Worm (Caenorhabditis elegans) whole organism, L1 larva: Measurements from ENCODE around the gene F57G9.7.

Source experiments
- C16A3.4 ChIP-seq: fragments of 150-350 bp; optimal IDR thresholded peaks from 2 replicates; lab custom pipeline; 2014; ENCODE audit warnings: missing biosample characterization, missing genetic modification characterization
- alr-1 ChIP-seq: fragments of 200-800 bp; sonication (Bioruptor generic); optimal IDR thresholded peaks from 2 replicates; lab custom pipeline; 2018; ENCODE audit warnings: borderline replicate concordance, mild to moderate bottlenecking, missing genetic modification characterization, missing compliant biosample characterization
- blmp-1 ChIP-seq: fragments of 150-350 bp; optimal IDR thresholded peaks from 2 replicates; lab custom pipeline; 2014; ENCODE audit warnings: missing biosample characterization, missing genetic modification characterization
- ceh-63 ChIP-seq: fragments of 200-800 bp; sonication (Bioruptor generic); optimal IDR thresholded peaks from 2 replicates; lab custom pipeline; 2018; ENCODE audit warnings: mild to moderate bottlenecking, missing genetic modification characterization, missing compliant biosample characterization
- ceh-8 ChIP-seq: fragments of 200-800 bp; sonication (Bioruptor generic); optimal IDR thresholded peaks from 2 replicates; lab custom pipeline; 2018; ENCODE audit warnings: mild to moderate bottlenecking, missing genetic modification characterization, moderate library complexity, missing compliant biosample characterization
- ceh-82 ChIP-seq, 3 experiments: fragments of 150-350 bp in 1 of 3; sonication (generic microtip) in 2 of 3; optimal IDR thresholded peaks; 2 replicates each; lab custom pipeline; 2014 to 2017; ENCODE audit warnings: missing biosample characterization in 3 of 3, missing genetic modification characterization in 3 of 3
- elt-2 ChIP-seq: sonication (generic microtip); optimal IDR thresholded peaks from 2 replicates; lab custom pipeline; 2016; ENCODE audit warnings: missing genetic modification characterization, mild to moderate bottlenecking, inconsistent platforms, missing compliant biosample characterization, missing genetic modification reagents
- ets-5 ChIP-seq: fragments of 200-800 bp; sonication (Bioruptor generic); IDR thresholded peaks from 2 replicates; pipeline ENCODE4 v1.3.6; 2022; ENCODE audit warnings: missing genetic modification characterization, missing compliant biosample characterization
- fkh-4 ChIP-seq: sonication (generic microtip); optimal IDR thresholded peaks from 2 replicates; lab custom pipeline; 2016; ENCODE audit warnings: missing compliant biosample characterization, missing genetic modification characterization, borderline replicate concordance
- fos-1 ChIP-seq: fragments of 150-350 bp; optimal IDR thresholded peaks from 2 replicates; lab custom pipeline; 2014; ENCODE audit warnings: missing biosample characterization, missing genetic modification characterization
- grh-1 ChIP-seq: fragments of 200-800 bp; sonication (Bioruptor generic); IDR thresholded peaks from 2 replicates; pipeline ENCODE4 v1.3.6; 2022; ENCODE audit warnings: missing genetic modification reagents, missing genetic modification characterization, missing compliant biosample characterization
- hlh-17 ChIP-seq: fragments of 200-800 bp; sonication (Bioruptor generic); optimal IDR thresholded peaks from 2 replicates; lab custom pipeline; 2018; ENCODE audit warnings: missing genetic modification characterization, mild to moderate bottlenecking, missing compliant biosample characterization, moderate library complexity, borderline replicate concordance
- hlh-4 ChIP-seq: sonication (generic microtip); optimal IDR thresholded peaks from 2 replicates; lab custom pipeline; 2016; ENCODE audit warnings: mild to moderate bottlenecking, missing genetic modification characterization, missing compliant biosample characterization
- hpl-2 ChIP-seq: fragments of 150-350 bp; optimal IDR thresholded peaks from 2 replicates; lab custom pipeline; 2014; ENCODE audit warnings: missing biosample characterization, missing genetic modification reagents, missing genetic modification characterization
- isw-1 ChIP-seq: fragments of 200-800 bp; sonication (Bioruptor generic); IDR thresholded peaks from 2 replicates; pipeline ENCODE4 v1.3.6; 2022; ENCODE audit warnings: missing genetic modification characterization, missing compliant biosample characterization
- jun-1 ChIP-seq: fragments of 150-350 bp; optimal IDR thresholded peaks from 2 replicates; lab custom pipeline; 2014; ENCODE audit warnings: missing biosample characterization, missing genetic modification reagents, missing genetic modification characterization
- lin-14 ChIP-seq: fragments of 200-800 bp; sonication (Bioruptor generic); optimal IDR thresholded peaks from 2 replicates; lab custom pipeline; 2018; ENCODE audit warnings: mild to moderate bottlenecking, missing genetic modification characterization, moderate library complexity, missing compliant biosample characterization
- lin-15B ChIP-seq: fragments of 150-350 bp; sonication (generic microtip); optimal IDR thresholded peaks from 3 replicates; lab custom pipeline; 2014; ENCODE audit warnings: missing biosample characterization, missing genetic modification characterization
- lin-39 ChIP-seq: fragments of 150-350 bp; optimal IDR thresholded peaks from 2 replicates; lab custom pipeline; 2014; ENCODE audit warnings: missing biosample characterization, missing genetic modification reagents, missing genetic modification characterization
- mef-2 ChIP-seq: fragments of 150-350 bp; optimal IDR thresholded peaks from 2 replicates; lab custom pipeline; 2014; ENCODE audit warnings: missing biosample characterization, missing genetic modification characterization
- nhr-11 ChIP-seq: fragments of 150-350 bp; optimal IDR thresholded peaks from 2 replicates; lab custom pipeline; 2014; ENCODE audit warnings: missing biosample characterization, missing genetic modification characterization
- nhr-47 ChIP-seq: sonication (generic microtip); optimal IDR thresholded peaks from 2 replicates; lab custom pipeline; 2016; ENCODE audit warnings: mild to moderate bottlenecking, missing genetic modification characterization, moderate library complexity, missing compliant biosample characterization
- nhr-71 ChIP-seq: sonication (generic microtip); optimal IDR thresholded peaks from 2 replicates; lab custom pipeline; 2016; ENCODE audit warnings: mild to moderate bottlenecking, missing genetic modification characterization, moderate library complexity, missing compliant biosample characterization
- nhr-77 ChIP-seq: fragments of 150-350 bp; optimal IDR thresholded peaks from 2 replicates; lab custom pipeline; 2014; ENCODE audit warnings: missing biosample characterization, missing genetic modification characterization
- nhr-84 ChIP-seq: sonication (generic microtip); optimal IDR thresholded peaks from 2 replicates; lab custom pipeline; 2017; ENCODE audit warnings: missing biosample characterization, missing genetic modification characterization
- nhr-85 ChIP-seq: sonication (generic microtip); peaks from one replicate; lab custom pipeline; 2016; ENCODE audit warnings: missing genetic modification characterization, inconsistent platforms, missing compliant biosample characterization
- pag-3 ChIP-seq: sonication (generic microtip); optimal IDR thresholded peaks from 2 replicates; lab custom pipeline; 2017; ENCODE audit warnings: missing genetic modification characterization, mild to moderate bottlenecking, missing compliant biosample characterization, antibody characterized with exemption, borderline replicate concordance; ENCODE audit not compliant: insufficient read depth
- pax-3 ChIP-seq: fragments of 200-800 bp; sonication (Bioruptor generic); optimal IDR thresholded peaks from 2 replicates; lab custom pipeline; 2018; ENCODE audit warnings: mild to moderate bottlenecking, missing genetic modification characterization, moderate library complexity, missing compliant biosample characterization
- rnt-1 ChIP-seq: sonication (generic microtip); optimal IDR thresholded peaks from 2 replicates; lab custom pipeline; 2016; ENCODE audit warnings: mild to moderate bottlenecking, missing genetic modification characterization, moderate library complexity, missing compliant biosample characterization
- skn-1 ChIP-seq: fragments of 150-350 bp; optimal IDR thresholded peaks from 2 replicates; lab custom pipeline; 2014; ENCODE audit warnings: missing biosample characterization, missing genetic modification characterization
- snpc-4 ChIP-seq: fragments of 150-350 bp; optimal IDR thresholded peaks from 2 replicates; lab custom pipeline; 2014; ENCODE audit warnings: missing biosample characterization, missing genetic modification characterization
- snu-23 ChIP-seq: sonication (generic microtip); optimal IDR thresholded peaks from 2 replicates; lab custom pipeline; 2016; ENCODE audit warnings: missing genetic modification characterization, missing compliant biosample characterization
- sox-4 ChIP-seq: sonication (generic microtip); optimal IDR thresholded peaks from 2 replicates; lab custom pipeline; 2016; ENCODE audit warnings: missing genetic modification characterization, missing compliant biosample characterization
- sup-37 ChIP-seq: fragments of 200-800 bp; sonication (Bioruptor generic); optimal IDR thresholded peaks from 2 replicates; lab custom pipeline; 2018; ENCODE audit warnings: mild to moderate bottlenecking, missing genetic modification characterization, missing compliant biosample characterization
- unc-130 ChIP-seq: fragments of 150-350 bp; optimal IDR thresholded peaks from 2 replicates; lab custom pipeline; 2017; ENCODE audit warnings: missing biosample characterization, missing genetic modification characterization, inconsistent platforms
- unc-30 ChIP-seq: sonication (generic microtip); optimal IDR thresholded peaks from 2 replicates; lab custom pipeline; 2017; ENCODE audit warnings: missing biosample characterization, missing genetic modification characterization
- zag-1 ChIP-seq: fragments of 150-350 bp; optimal IDR thresholded peaks from 2 replicates; lab custom pipeline; 2014; ENCODE audit warnings: missing biosample characterization, missing genetic modification characterization

F57G9.7 gene

DNA sequence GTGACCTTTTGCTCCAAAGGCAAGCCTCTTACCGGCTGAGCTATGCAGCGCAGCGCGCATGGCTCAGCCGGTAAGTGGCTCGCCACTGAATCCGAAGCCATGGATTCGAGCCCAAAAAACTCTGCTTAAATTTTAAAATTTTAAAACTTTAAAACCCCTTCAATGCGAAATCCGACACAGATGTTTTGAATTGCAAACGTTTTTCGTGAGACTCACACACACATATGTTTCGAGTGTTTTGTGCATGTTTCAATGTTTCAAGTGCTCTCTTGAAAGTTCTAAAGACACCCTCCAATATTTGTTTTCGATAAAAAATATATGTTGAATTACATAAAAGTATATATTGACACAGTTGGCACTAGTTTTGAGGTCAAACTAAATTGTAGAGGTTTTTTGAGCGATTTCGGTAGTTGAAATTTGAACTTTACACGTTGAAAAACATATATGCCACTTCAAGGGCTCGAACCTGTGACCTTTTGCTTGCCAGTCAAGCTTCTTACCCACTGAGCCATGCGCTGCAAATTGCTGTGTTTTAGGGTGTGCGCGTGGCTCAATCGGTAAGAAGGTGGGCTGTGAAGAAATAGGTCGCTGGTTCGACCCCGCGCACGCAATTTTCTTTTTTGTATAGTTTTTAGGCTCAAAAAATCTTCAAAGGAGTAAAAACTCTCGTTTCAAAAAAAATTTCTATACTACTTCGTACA lies 51.1 kb downstream of the F57G9.7 start (continued):
- TF ChIP-seq skn-1 (no peak), lin-14 (GFP tag; lab: Kevin White, UChicago) (peak; percentile 7), nhr-11 (no peak), fos-1 (tag; lab: Kevin White, UChicago) (no peak), nhr-77 (tag; lab: Kevin White, UChicago) (no peak), lin-39 (tag; lab: Kevin White, UChicago) (no peak), snpc-4 (no peak), C16A3.4 (no peak), lin-15B (tag; lab: Kevin White, UChicago) (no peak), ceh-8 (GFP tag; lab: Kevin White, UChicago) (no peak), elt-2 (no peak), snu-23 (GFP tag; lab: Kevin White, UChicago) (no peak), ceh-82 (tag; optimal IDR thresholded peaks at IDR 0.05; lab: Kevin White, UChicago) (no peak), zag-1 (no peak), unc-130 (tag; lab: Kevin White, UChicago) (no peak), isw-1 (no peak), sox-4 (no peak), ets-5 (GFP tag; lab: Robert Waterston, UW) (0 out of 2 replicates have a peak, but pooled peaks have one; percentile 59), nhr-47 (tag; lab: Kevin White, UChicago) (no peak), fkh-4 (tag; lab: Kevin White, UChicago) (peak; percentile 74), nhr-84 (tag; lab: Kevin White, UChicago) (no peak), nhr-85 (tag; lab: Kevin White, UChicago) (no peak), mef-2 (no peak), hlh-4 (no peak), pax-3 (tag; lab: Kevin White, UChicago) (no peak), pag-3 (tag; lab: Kevin White, UChicago) (no peak), jun-1 (tag; lab: Kevin White, UChicago) (no peak), unc-30 (no peak), sup-37 (GFP tag; lab: Kevin White, UChicago) (no peak), alr-1 (no peak), nhr-71 (tag; lab: Kevin White, UChicago) (no peak), ceh-63 (GFP tag; lab: Kevin White, UChicago) (no peak), hpl-2 (no peak), hlh-17 (GFP tag; lab: Kevin White, UChicago) (no peak), blmp-1 (tag; lab: Kevin White, UChicago) (no peak), grh-1 (GFP tag; lab: Robert Waterston, UW) (no peak)
- TF ChIP-seq, all 84 proteins: peak for 6

DNA sequence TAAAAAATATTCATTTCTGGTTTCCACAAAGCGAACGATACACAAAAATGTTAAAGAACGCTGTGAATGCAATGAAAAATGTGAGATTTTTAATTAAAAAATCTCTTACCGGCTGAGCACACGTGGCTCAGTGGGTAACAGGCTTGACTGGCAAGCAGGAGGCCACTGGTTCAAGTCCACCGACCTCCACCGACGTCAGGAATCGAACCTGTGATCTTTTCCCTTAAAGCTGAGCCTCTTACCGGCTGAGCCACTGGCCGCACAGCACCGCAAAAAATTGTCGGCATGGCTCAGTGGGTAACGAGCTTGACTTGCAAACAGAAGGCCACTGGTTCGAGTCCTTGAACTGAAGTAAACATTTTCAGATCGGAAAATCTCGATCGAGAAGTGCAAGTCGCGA lies 52.8 kb downstream of the F57G9.7 start, which contains the start of gene C44C11.6:
Gene C44C11.6 (plus strand): TSS at position 23 of the 400 bp plus-strand sequence.
- peak; percentile 23 for TF ChIP-seq nhr-71 (tag; lab: Kevin White, UChicago)
- TF ChIP-seq pax-3 (tag; lab: Kevin White, UChicago): no peak
- TF ChIP-seq rnt-1 (tag; lab: Kevin White, UChicago): peak; percentile 23
